Fruit fly (Drosophila melanogaster): Measurements from ENCODE around the gene Setx.
A peak's percentile ranks its signal among the peaks of the same experiment; 100 is the strongest.

Setx gene

DNA sequence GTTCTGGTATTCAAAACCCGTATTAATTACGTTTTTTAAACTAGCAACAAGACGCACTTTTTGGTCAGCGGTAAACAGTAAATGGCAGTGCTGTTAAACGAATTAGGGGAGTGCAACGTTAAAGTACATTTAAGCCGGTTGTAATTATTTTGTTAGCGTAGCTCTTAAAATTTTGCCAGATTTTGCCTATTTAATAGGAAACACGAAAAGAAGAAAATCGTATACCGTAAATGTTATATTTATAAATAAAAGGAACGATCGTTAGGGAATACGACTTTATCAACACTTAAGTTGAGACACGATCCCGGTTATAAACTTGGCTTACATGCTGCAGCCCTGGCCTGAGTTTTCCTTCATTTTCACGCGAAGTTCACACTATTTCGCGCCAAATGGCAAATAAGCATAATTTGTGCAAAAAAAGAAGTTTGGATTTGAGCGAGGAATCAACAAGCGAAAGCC lies at the start of gene Setx, which contains the start of gene mus301:
Setx (minus strand) TSS at position 51 of the 459 bp plus-strand sequence.
mus301 (plus strand) TSS at position 361 of the 459 bp plus-strand sequence.
- TF ChIP-seq CG8478 (optimal IDR thresholded peaks at IDR 0.05) (no peak), CTCF (optimal IDR thresholded peaks at IDR 0.05) (peak in 1 of 2 experiments; percentile 24)

- TF ChIP-seq CG8478 (optimal IDR thresholded peaks at IDR 0.05) (no peak), CTCF (optimal IDR thresholded peaks at IDR 0.05) (peak in 1 of 2 experiments; percentile 14)
These were observed 49.5 kb upstream of the Setx start, which contains the start of the genes ERR and Atg18a for dm6 chr3L:8186627-8187396. Gene ERR (minus strand): TSS chr3L:8186671. Gene Atg18a (plus strand): TSS chr3L:8186857.

DNA sequence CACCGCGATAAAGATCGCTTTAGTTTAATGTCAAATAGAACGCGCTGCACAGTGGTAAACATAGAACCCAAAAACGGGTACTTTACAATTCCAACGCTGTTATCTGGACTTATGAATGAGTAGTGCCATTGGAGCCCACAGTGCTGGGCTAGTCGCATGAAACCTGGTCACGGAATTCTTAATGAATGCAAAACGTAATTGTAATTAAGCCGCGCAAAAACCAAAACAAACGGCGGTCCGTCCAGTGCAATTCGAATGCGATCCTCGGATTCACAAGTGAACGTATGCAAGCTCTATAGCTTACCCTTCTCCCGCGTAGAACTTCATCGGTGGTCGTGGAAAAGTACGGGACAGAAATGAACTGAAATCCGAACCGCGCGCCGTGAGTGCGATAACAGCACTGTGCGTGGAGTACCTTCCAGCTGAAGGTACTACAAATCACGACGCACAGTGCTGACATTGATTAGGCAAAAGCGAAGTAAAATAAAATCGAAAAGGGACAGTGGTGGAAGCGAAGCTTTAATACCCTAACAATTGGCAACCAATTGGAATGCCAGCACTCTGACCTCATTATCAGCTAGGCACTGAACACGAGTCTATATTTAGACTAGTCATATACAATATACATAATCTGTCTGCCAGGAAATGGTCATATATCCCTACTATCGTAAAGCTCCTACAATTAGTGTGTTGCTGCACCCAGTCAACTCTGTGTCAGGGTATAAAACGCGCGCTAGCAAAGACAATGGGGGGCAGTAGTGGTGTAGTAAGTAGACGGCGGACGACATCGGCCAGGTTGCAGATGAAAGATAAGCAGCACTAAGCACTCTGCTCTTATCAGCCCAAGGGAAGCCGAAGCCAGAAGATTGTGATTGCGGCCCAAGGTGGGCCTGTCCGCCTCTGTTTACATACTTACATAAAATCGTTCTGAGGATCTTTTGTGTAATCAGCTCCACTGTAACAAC lies 48.2 kb upstream of the Setx start:
- TF ChIP-seq CG8478 (optimal IDR thresholded peaks at IDR 0.05) = no peak
- no peak for TF ChIP-seq CTCF (optimal IDR thresholded peaks at IDR 0.05)

dm6 chr3L:8180464-8181137 lies 43.3 kb upstream of the Setx start, which contains the start of the genes mthl7 and Uxs:
Gene mthl7 (minus strand): TSS chr3L:8180514.
Gene Uxs (plus strand): TSS chr3L:8180923.
- TF ChIP-seq CTCF (optimal IDR thresholded peaks at IDR 0.05) = no peak

DNA sequence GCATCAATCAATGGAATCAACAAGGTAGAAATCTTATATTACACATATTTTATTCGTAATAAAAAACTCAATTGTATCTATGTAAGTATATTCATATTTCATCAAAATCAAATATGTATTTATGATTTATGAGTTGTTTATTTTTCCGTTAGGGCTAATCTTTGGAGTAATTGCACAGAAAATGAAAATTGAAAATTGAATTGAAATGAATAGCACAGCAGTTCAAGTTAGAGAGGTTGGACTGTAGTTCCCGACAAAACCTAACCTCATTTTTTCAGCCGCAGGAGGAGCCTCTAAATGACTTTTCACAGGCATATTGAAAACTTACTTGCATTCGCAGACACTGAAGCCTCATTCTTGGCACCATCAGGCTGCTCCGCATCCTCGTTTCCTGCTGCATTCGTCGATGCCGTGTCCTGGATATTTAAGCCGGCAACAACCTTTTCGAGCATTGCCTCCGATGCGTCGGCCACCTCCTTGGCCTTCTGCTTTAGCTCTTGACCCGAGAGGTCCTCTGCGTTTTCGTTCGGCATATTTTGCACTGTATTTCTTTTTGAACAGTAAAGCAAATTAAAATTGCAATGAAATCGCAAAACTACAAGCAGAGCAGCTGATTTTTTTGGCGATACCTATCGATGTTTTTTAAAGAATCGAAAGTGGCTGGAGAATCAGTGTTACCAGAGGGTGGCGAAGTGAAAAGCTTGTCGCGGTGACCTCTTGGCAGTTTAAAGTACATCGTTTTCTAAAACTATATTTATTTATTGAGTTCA lies 40.7 kb upstream of the Setx start, which contains the start of gene Nmt:
Nmt (minus strand) TSS at position 635 of the 770 bp plus-strand sequence.
- no peak for TF ChIP-seq CTCF (optimal IDR thresholded peaks at IDR 0.05)
- no peak for TF ChIP-seq CG8478 (optimal IDR thresholded peaks at IDR 0.05)

DNA sequence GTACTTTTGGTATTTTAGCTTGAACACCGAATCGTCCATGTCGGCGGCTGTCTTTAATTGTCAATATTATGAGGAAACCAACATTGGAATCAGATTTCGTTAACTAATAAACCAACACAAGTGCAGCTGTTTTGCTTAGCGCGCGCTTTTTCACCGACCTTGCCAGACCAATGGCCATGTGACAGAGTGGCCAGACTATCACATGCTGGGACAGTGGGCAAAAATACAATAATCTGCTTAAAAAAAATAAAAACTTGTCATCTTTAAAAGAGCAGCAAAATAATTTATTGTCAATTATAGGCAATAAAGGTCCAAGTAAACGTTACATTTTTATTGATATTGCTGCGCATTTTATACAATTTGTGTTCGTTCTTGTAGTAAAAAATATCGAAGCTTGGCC lies 38.5 kb upstream of the Setx start, which contains the start of gene RecQ4:
RecQ4 (minus strand) TSS at position 161 of the 400 bp plus-strand sequence.
- TF ChIP-seq CTCF (optimal IDR thresholded peaks at IDR 0.05) (no peak), CG8478 (optimal IDR thresholded peaks at IDR 0.05) (no peak)

dm6 chr3L:8165436-8165835 lies 28.1 kb upstream of the Setx start, which contains the start of gene CG13675:
Gene CG13675 (minus strand): TSS chr3L:8165518.
- TF ChIP-seq CTCF (optimal IDR thresholded peaks at IDR 0.05) = no peak
- TF ChIP-seq CG8478 (optimal IDR thresholded peaks at IDR 0.05) = no peak

- no peak for TF ChIP-seq CTCF (optimal IDR thresholded peaks at IDR 0.05)
- TF ChIP-seq CG8478 (optimal IDR thresholded peaks at IDR 0.05) = no peak
These were observed 22.6 kb upstream of the Setx start, which contains the start of gene CG43886 for dm6 chr3L:8159724-8160422. Gene CG43886 (minus strand): TSS chr3L:8159774.

- TF ChIP-seq CG8478 (optimal IDR thresholded peaks at IDR 0.05) = no peak
- TF ChIP-seq CTCF (optimal IDR thresholded peaks at IDR 0.05) = no peak
These were observed 21.6 kb upstream of the Setx start, which contains the start of gene CG42445 for dm6 chr3L:8158715-8159380. Gene CG42445 (minus strand): TSS chr3L:8158900.

DNA sequence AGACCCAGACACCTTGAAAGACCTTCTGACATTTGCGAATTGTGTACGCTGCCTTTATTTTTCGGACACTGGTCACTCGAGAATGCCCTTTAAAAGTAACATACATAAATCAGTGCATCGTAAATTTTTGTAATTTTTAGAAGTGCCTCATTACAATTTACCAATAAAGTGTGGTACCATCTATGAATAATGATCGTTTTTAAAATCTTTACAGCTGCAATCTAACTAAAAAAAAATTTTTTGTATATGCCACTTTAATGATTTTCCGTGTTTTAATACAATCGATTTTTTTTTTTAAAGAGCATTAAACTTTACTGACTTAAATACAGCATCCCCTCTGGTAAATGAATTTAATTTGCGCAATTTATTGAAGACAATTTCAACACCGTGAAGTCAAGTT lies 19.8 kb upstream of the Setx start:
- TF ChIP-seq CTCF (optimal IDR thresholded peaks at IDR 0.05) (no peak), CG8478 (optimal IDR thresholded peaks at IDR 0.05) (no peak)

- TF ChIP-seq CG8478 (optimal IDR thresholded peaks at IDR 0.05) = no peak
- TF ChIP-seq CTCF (optimal IDR thresholded peaks at IDR 0.05) = no peak
These were observed 18.9 kb upstream of the Setx start for dm6 chr3L:8156199-8156598.

- TF ChIP-seq CG8478 (optimal IDR thresholded peaks at IDR 0.05) (no peak), CTCF (optimal IDR thresholded peaks at IDR 0.05) (no peak)
These were observed 18.0 kb upstream of the Setx start for dm6 chr3L:8155324-8155723.

All from S2 (cell line).